Comparison of ENCODE assay signal across 2 worm cellular contexts in genomic region chrIV:422112-422511, ce11.
TF ChIP-seq lines count a peak whose summit lies in the region.

No protein-coding gene starts in this region.

TF ChIP-seq in whole organism, L4 larva, 104 proteins besides CTCF, POLR2A, EP300 and RAD21:
- no peak for TF ChIP-seq skn-1 (tag; optimal IDR thresholded peaks at IDR 0.05; lab: Kevin White, UChicago)
- TF ChIP-seq unc-62 (GFP tag; optimal IDR thresholded peaks at IDR 0.05 in 1 of 2; lab: Kevin White, UChicago): peak in 1 of 2 experiments; percentile 19
- TF ChIP-seq unc-62 (tag; optimal IDR thresholded peaks at IDR 0.05; lab: Kevin White, UChicago): no peak
- no peak for TF ChIP-seq daf-12 (tag; optimal IDR thresholded peaks at IDR 0.05; lab: Kevin White, UChicago)
- no peak for TF ChIP-seq dmd-9 (GFP tag; IDR thresholded peaks at IDR 0.05; lab: Robert Waterston, UW)
- no peak for TF ChIP-seq hif-1 (tag; optimal IDR thresholded peaks at IDR 0.05; lab: Kevin White, UChicago)
- TF ChIP-seq T26A8.4 (GFP tag; IDR thresholded peaks at IDR 0.05; lab: Robert Waterston, UW): no peak
- no peak for TF ChIP-seq nhr-25 (tag; optimal IDR thresholded peaks at IDR 0.05; lab: Kevin White, UChicago; ENCODE audit: borderline replicate concordance, insufficient read depth)
- no peak for TF ChIP-seq mdl-1 (tag; optimal IDR thresholded peaks at IDR 0.05; lab: Kevin White, UChicago)
- TF ChIP-seq D1046.2 (GFP tag; IDR thresholded peaks at IDR 0.05; lab: Robert Waterston, UW): no peak
- no peak for TF ChIP-seq lin-13 (GFP tag; optimal IDR thresholded peaks at IDR 0.05; lab: Kevin White, UChicago)
- no peak for TF ChIP-seq nhr-77 (tag; optimal IDR thresholded peaks at IDR 0.05; lab: Kevin White, UChicago)
- no peak for TF ChIP-seq dpl-1 (GFP tag; optimal IDR thresholded peaks at IDR 0.05; lab: Kevin White, UChicago)
- peak; percentile 93 for TF ChIP-seq aha-1 (tag; lab: Kevin White, UChicago)
- no peak for TF ChIP-seq Y105C5A.15 (GFP tag; IDR thresholded peaks at IDR 0.05; lab: Robert Waterston, UW)
- no peak for TF ChIP-seq ceh-44 (GFP tag; IDR thresholded peaks at IDR 0.05; lab: Robert Waterston, UW)
- TF ChIP-seq set-16 (GFP tag; IDR thresholded peaks at IDR 0.05; lab: Robert Waterston, UW): no peak

TF ChIP-seq in whole organism, young adult, 124 proteins besides CTCF, POLR2A, EP300 and RAD21:
- TF ChIP-seq lin-26 (GFP tag; IDR thresholded peaks at IDR 0.05; lab: Robert Waterston, UW) (0 out of 2 replicates have a peak, but pooled peaks have one; percentile 35), sptf-2 (GFP tag; optimal IDR thresholded peaks at IDR 0.05; lab: Kevin White, UChicago) (no peak)
